Worm (Caenorhabditis elegans): Measurements from ENCODE around the gene W03F9.11.

The W03F9.11 gene

DNA sequence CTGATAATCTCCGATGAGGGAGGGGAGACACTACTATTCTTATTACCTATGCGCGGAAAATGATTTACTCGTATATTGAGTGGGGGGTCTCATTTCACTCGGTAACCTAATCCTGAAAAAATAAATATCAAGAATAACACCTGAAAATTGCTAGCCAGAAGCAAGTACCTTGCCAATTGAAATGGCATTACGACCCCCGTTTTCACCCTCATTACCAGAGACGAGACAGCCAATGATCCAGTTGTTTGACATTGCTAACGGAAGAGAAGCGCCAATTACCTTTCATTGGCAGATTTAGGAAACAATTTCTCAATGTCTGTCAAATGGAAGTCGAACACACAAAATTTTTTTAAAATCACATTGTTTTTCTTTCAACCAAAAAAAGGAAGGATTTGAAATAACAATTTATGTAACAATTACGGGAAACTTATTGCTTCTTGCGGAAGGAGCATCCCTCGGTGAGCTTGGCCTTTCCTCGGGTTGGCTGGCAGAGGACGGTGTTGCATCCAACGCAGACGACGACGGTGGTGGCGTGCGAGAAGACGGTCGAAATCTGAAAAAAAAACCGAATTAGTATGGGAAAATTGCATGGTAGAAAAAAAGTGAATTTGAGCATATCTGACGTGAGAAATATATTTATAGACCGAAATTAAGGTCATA is 38.0 kb downstream of the W03F9.11 start (continued):
- TF ChIP-seq daf-8 (GFP tag; IDR thresholded peaks at IDR 0.05) (no peak), ZK546.5 (tag; optimal IDR thresholded peaks at IDR 0.05) (no peak), D1046.2 (GFP tag; IDR thresholded peaks at IDR 0.05) (no peak), F44E2.7 (GFP tag; IDR thresholded peaks at IDR 0.05) (no peak), Y75B8A.6 (GFP tag; IDR thresholded peaks at IDR 0.05) (no peak), madf-9 (GFP tag; conservative IDR thresholded peaks at IDR 0.05) (no peak), F26F4.8 (GFP tag; conservative IDR thresholded peaks at IDR 0.05) (no peak), nhr-25 (tag; optimal IDR thresholded peaks at IDR 0.05; ENCODE audit: borderline replicate concordance, insufficient read depth) (no peak), nhr-111 (GFP tag; optimal IDR thresholded peaks at IDR 0.05) (peak; percentile 49), nhr-10 (tag; optimal IDR thresholded peaks at IDR 0.05) (no peak), php-3 (GFP tag; IDR thresholded peaks at IDR 0.05) (no peak), rbr-2 (tag; optimal IDR thresholded peaks at IDR 0.05) (no peak), lir-3 (tag; optimal IDR thresholded peaks at IDR 0.05) (no peak), mdl-1 (tag; optimal IDR thresholded peaks at IDR 0.05) (no peak), nhr-42 (GFP tag; IDR thresholded peaks at IDR 0.05) (no peak), ztf-11 (tag; optimal IDR thresholded peaks at IDR 0.05) (no peak), F10B5.3 (tag; optimal IDR thresholded peaks at IDR 0.05) (no peak), unc-39 (tag; optimal IDR thresholded peaks at IDR 0.05) (no peak), hlh-30 (tag; optimal IDR thresholded peaks at IDR 0.05; ENCODE audit: insufficient read depth) (no peak), lin-1 (GFP tag; IDR thresholded peaks at IDR 0.05) (peak; percentile 60), lin-38 (GFP tag; IDR thresholded peaks at IDR 0.05) (peak; percentile 65), nhr-41 (GFP tag; IDR thresholded peaks at IDR 0.05) (no peak), F37D6.2 (tag; optimal IDR thresholded peaks at IDR 0.05) (no peak), unc-130 (GFP tag; optimal IDR thresholded peaks at IDR 0.05) (no peak), gei-8 (GFP tag; optimal IDR thresholded peaks at IDR 0.05) (no peak), mep-1 (tag; optimal IDR thresholded peaks at IDR 0.05) (no peak), zfp-2 (tag; optimal IDR thresholded peaks at IDR 0.05) (no peak), ztf-7 (tag; optimal IDR thresholded peaks at IDR 0.05) (no peak), tra-1 (GFP tag; IDR thresholded peaks at IDR 0.05) (no peak), nhr-76 (tag; optimal IDR thresholded peaks at IDR 0.05) (no peak), nhr-48 (tag; optimal IDR thresholded peaks at IDR 0.05) (no peak), dmd-9 (GFP tag; IDR thresholded peaks at IDR 0.05) (no peak), mxl-2 (GFP tag; conservative IDR thresholded peaks at IDR 0.05) (no peak), egl-27 (tag; optimal IDR thresholded peaks at IDR 0.05) (no peak), F49E8.2 (tag; optimal IDR thresholded peaks at IDR 0.05; ENCODE audit: borderline replicate concordance) (peak; percentile 92), vab-7 (GFP tag; IDR thresholded peaks at IDR 0.05) (no peak), skn-1 (tag; optimal IDR thresholded peaks at IDR 0.05) (no peak), ZK337.2 (GFP tag; IDR thresholded peaks at IDR 0.05) (0 out of 2 replicates have a peak, but pooled peaks have one; percentile 29), lim-7 (GFP tag; IDR thresholded peaks at IDR 0.05) (0 out of 2 replicates have a peak, but pooled peaks have one; percentile 14), dmd-8 (GFP tag; IDR thresholded peaks at IDR 0.05) (peak; percentile 65; the same call in 1 of the 2 replicates), daf-16 (GFP tag; optimal IDR thresholded peaks at IDR 0.05) (peak in 1 of 2 experiments; percentile 7), daf-16 (tag; optimal IDR thresholded peaks at IDR 0.05) (no peak), jun-1 (tag; optimal IDR thresholded peaks at IDR 0.05) (no peak), zip-11 (GFP tag; IDR thresholded peaks at IDR 0.05) (no peak), cey-2 (tag; optimal IDR thresholded peaks at IDR 0.05; ENCODE audit: borderline replicate concordance, insufficient read depth) (no peak), daf-12 (tag; optimal IDR thresholded peaks at IDR 0.05) (no peak), nhr-6 (tag; optimal IDR thresholded peaks at IDR 0.05) (no peak), unc-62 (GFP tag; optimal IDR thresholded peaks at IDR 0.05 in 1 of 2) (no peak), unc-62 (tag; optimal IDR thresholded peaks at IDR 0.05) (no peak), dve-1 (tag; optimal IDR thresholded peaks at IDR 0.05; ENCODE audit: insufficient read depth) (no peak), nhr-28 (tag; optimal IDR thresholded peaks at IDR 0.05) (no peak)
